Fruit fly (Drosophila melanogaster): Measurements from ENCODE around the gene nAChRbeta3.

The nAChRbeta3 gene

DNA sequence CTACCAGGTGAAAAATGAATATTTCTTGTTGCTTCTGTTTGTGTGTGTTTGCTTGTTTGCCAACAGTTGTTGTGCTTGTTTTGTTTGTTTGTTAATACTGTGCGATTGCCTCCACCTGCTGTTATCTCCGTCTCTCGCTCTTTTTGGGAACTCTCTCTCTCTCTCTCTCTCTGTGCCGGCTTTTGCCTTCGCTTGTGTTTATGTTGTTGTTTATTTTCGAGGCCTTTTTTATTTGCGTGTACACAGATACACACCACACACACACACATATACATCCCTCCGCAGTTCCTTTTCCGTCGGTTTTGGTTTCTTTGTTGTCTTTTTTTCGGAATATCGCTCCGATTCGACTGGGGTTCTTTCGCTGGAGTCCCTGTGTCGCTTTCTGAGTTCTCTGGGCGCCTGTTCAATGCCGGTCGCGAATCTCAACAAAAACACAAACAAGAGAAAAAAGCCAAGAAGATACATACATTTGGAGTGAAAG lies 34.4 kb upstream of the nAChRbeta3 start (continued):
- TF ChIP-seq CG4404 (GFP tag; IDR thresholded peaks at IDR 0.05) (no peak), nmo (GFP tag; optimal IDR thresholded peaks at IDR 0.05) (peak; percentile 4), zen2 (GFP tag; IDR thresholded peaks at IDR 0.05; ENCODE audit: partially characterized antibody) (no peak), sim (GFP tag; IDR thresholded peaks at IDR 0.05) (peak; percentile 27; the same call in 1 of the 2 replicates), HLH4C (GFP tag; IDR thresholded peaks at IDR 0.05; ENCODE audit: partially characterized antibody) (no peak), zen (tag; optimal IDR thresholded peaks at IDR 0.05) (peak; percentile 80), CG6791 (GFP tag; IDR thresholded peaks at IDR 0.05; ENCODE audit: partially characterized antibody) (no peak), CkIIα-i1 (GFP tag; IDR thresholded peaks at IDR 0.05) (no peak), z (GFP tag; IDR thresholded peaks at IDR 0.05) (peak; percentile 68; the same call in 2 of the 3 replicates), en (GFP tag; optimal IDR thresholded peaks at IDR 0.05) (peak; percentile 83), nau (GFP tag; optimal IDR thresholded peaks at IDR 0.05) (peak; percentile 85), CG10209 (GFP tag; optimal IDR thresholded peaks at IDR 0.05) (peak; percentile 85), CG3407 (GFP tag; optimal IDR thresholded peaks at IDR 0.05) (peak; percentile 84), CG3281 (GFP tag; optimal IDR thresholded peaks at IDR 0.05) (peak; percentile 43), al (GFP tag; IDR thresholded peaks at IDR 0.05) (no peak), CG4730 (GFP tag; IDR thresholded peaks at IDR 0.05) (0 out of 2 replicates have a peak, but pooled peaks have one; percentile 18), CG33557 (GFP tag; optimal IDR thresholded peaks at IDR 0.05) (peak; percentile 89), CG10654 (GFP tag; optimal IDR thresholded peaks at IDR 0.05) (peak; percentile 67), bigmax (GFP tag; optimal IDR thresholded peaks at IDR 0.05) (no peak), ATbp (GFP tag; optimal IDR thresholded peaks at IDR 0.05) (peak; percentile 91), CG12155 (GFP tag; optimal IDR thresholded peaks at IDR 0.05) (no peak), Dip2 (GFP tag; IDR thresholded peaks at IDR 0.05) (no peak), CG13624 (GFP tag; optimal IDR thresholded peaks at IDR 0.05) (peak; percentile 27), CG18599 (GFP tag; optimal IDR thresholded peaks at IDR 0.05) (peak; percentile 69), CG17385 (GFP tag; optimal IDR thresholded peaks at IDR 0.05) (peak; percentile 51), Rx (GFP tag; IDR thresholded peaks at IDR 0.05) (no peak), unpg (GFP tag; optimal IDR thresholded peaks at IDR 0.05) (peak; percentile 61), chinmo (GFP tag; IDR thresholded peaks at IDR 0.05; ENCODE audit: partially characterized antibody) (0 out of 4 replicates have a peak, but pooled peaks have one; percentile 62), CG11247 (GFP tag; IDR thresholded peaks at IDR 0.05) (no peak), gfzf (GFP tag; optimal IDR thresholded peaks at IDR 0.05) (no peak), dimm (GFP tag; IDR thresholded peaks at IDR 0.05) (no peak), grau (tag; optimal IDR thresholded peaks at IDR 0.05) (peak; percentile 44), TFAM (GFP tag; optimal IDR thresholded peaks at IDR 0.05) (peak; percentile 52), Nf-YA (GFP tag; IDR thresholded peaks at IDR 0.05) (0 out of 2 replicates have a peak, but pooled peaks have one; percentile 27), CHES-1-like (GFP tag; optimal IDR thresholded peaks at IDR 0.05) (peak; percentile 81), knrl (GFP tag; IDR thresholded peaks at IDR 0.05; ENCODE audit: partially characterized antibody) (no peak), gsb-n (tag; optimal IDR thresholded peaks at IDR 0.05) (peak; percentile 85), C15 (GFP tag; IDR thresholded peaks at IDR 0.05) (no peak), CG34224 (GFP tag; IDR thresholded peaks at IDR 0.05; ENCODE audit: partially characterized antibody) (no peak), CG10366 (GFP tag; IDR thresholded peaks at IDR 0.05) (0 out of 2 replicates have a peak, but pooled peaks have one; percentile 9), Vsx1 (GFP tag; optimal IDR thresholded peaks at IDR 0.05) (peak; percentile 87), Pdp1 (GFP tag; optimal IDR thresholded peaks at IDR 0.05) (peak; percentile 12 to 58), D19A (tag; optimal IDR thresholded peaks at IDR 0.05) (peak; percentile 55), CG18764 (GFP tag; optimal IDR thresholded peaks at IDR 0.05) (peak; percentile 78), CG11085 (GFP tag; IDR thresholded peaks at IDR 0.05) (no peak), mld (GFP tag; IDR thresholded peaks at IDR 0.05; ENCODE audit: partially characterized antibody) (no peak), az2 (GFP tag; optimal IDR thresholded peaks at IDR 0.05) (peak; percentile 31), CrebB (tag; optimal IDR thresholded peaks at IDR 0.05) (peak; percentile 67), D19B (GFP tag; optimal IDR thresholded peaks at IDR 0.05) (no peak)

Data from whole organism, embryonic.